Worm (Caenorhabditis elegans) whole organism, L4 larva: ENCODE data around the gene F53A9.7.

Source experiments
- F10B5.3 ChIP-seq: sonication (generic microtip); optimal IDR thresholded peaks from 2 replicates; lab custom pipeline; 2016; ENCODE audit warnings: mild to moderate bottlenecking, missing genetic modification characterization, missing compliant biosample characterization
- F37D6.2 ChIP-seq: sonication (generic microtip); optimal IDR thresholded peaks from 2 replicates; lab custom pipeline; 2016; ENCODE audit warnings: mild to moderate bottlenecking, missing genetic modification characterization, missing compliant biosample characterization
- R02D3.7 ChIP-seq: fragments of 150-350 bp; sonication (generic microtip); optimal IDR thresholded peaks from 3 replicates; lab custom pipeline; 2014; ENCODE audit warnings: missing biosample characterization, missing genetic modification characterization
- T26A8.4 ChIP-seq: fragments of 200-800 bp; sonication (Bioruptor generic); IDR thresholded peaks from 2 replicates; pipeline ENCODE4 v1.3.6; 2022; ENCODE audit warnings: missing genetic modification characterization, missing compliant biosample characterization
- Y105C5A.15 ChIP-seq: fragments of 200-800 bp; sonication (Bioruptor generic); IDR thresholded peaks from 2 replicates; pipeline ENCODE4 v1.3.6; 2022; ENCODE audit warnings: missing genetic modification characterization, missing compliant biosample characterization
- Y48G9A.11 ChIP-seq: fragments of 200-800 bp; sonication (Bioruptor generic); IDR thresholded peaks from 2 replicates; pipeline ENCODE4 v1.3.6; 2022; ENCODE audit warnings: missing genetic modification reagents, missing genetic modification characterization, missing compliant biosample characterization
- Y5F2A.4 ChIP-seq: fragments of 200-800 bp; sonication (Bioruptor generic); optimal IDR thresholded peaks from 2 replicates; lab custom pipeline; 2018; ENCODE audit warnings: mild to moderate bottlenecking, missing genetic modification characterization, missing compliant biosample characterization
- aha-1 ChIP-seq: fragments of 150-350 bp; peaks from one replicate; lab custom pipeline; 2014; ENCODE audit warnings: missing biosample characterization, missing genetic modification characterization
- ama-1 ChIP-seq: fragments of 150-350 bp; optimal IDR thresholded peaks from 2 replicates; lab custom pipeline; 2014; ENCODE audit warnings: inconsistent platforms, mixed read lengths
- ceh-32 ChIP-seq: sonication (generic microtip); optimal IDR thresholded peaks from 2 replicates; lab custom pipeline; 2016; ENCODE audit warnings: mild to moderate bottlenecking, missing genetic modification characterization, missing compliant biosample characterization; ENCODE audit not compliant: poor library complexity
- ceh-44 ChIP-seq: fragments of 200-800 bp; sonication (Bioruptor generic); IDR thresholded peaks from 2 replicates; pipeline ENCODE4 v1.3.6; 2022; ENCODE audit warnings: missing genetic modification reagents, missing genetic modification characterization, missing compliant biosample characterization
- cey-2 ChIP-seq: sonication (generic microtip); optimal IDR thresholded peaks from 3 replicates; lab custom pipeline; 2017; ENCODE audit warnings: missing genetic modification characterization, mild to moderate bottlenecking, missing compliant biosample characterization, antibody characterized with exemption, borderline replicate concordance; ENCODE audit not compliant: insufficient read depth
- daf-16 ChIP-seq, 3 experiments: sonication (generic microtip); optimal IDR thresholded peaks; 2 replicates each; lab custom pipeline; 2016 to 2017; ENCODE audit warnings: missing genetic modification characterization in 3 of 3, missing genetic modification reagents in 3 of 3, mild to moderate bottlenecking in 2 of 3, missing compliant biosample characterization in 2 of 3, missing biosample characterization in 1 of 3, moderate library complexity in 1 of 3
- dmd-6 ChIP-seq: fragments of 200-800 bp; sonication (Bioruptor generic); IDR thresholded peaks from 2 replicates; pipeline ENCODE4 v1.3.6; 2022; ENCODE audit warnings: missing genetic modification reagents, missing genetic modification characterization, missing compliant biosample characterization
- dmd-8 ChIP-seq: fragments of 200-800 bp; sonication (Bioruptor generic); IDR thresholded peaks from 2 replicates; pipeline ENCODE4 v1.3.6; 2022; ENCODE audit warnings: missing genetic modification characterization, missing compliant biosample characterization
- dmd-9 ChIP-seq: fragments of 200-800 bp; sonication (Bioruptor generic); IDR thresholded peaks from 2 replicates; pipeline ENCODE4 v1.3.6; 2022; ENCODE audit warnings: missing genetic modification reagents, missing genetic modification characterization, missing compliant biosample characterization
- dpl-1 ChIP-seq: fragments of 150-350 bp; optimal IDR thresholded peaks from 2 replicates; lab custom pipeline; 2014; ENCODE audit warnings: missing biosample characterization, missing genetic modification reagents, missing genetic modification characterization
- dve-1 ChIP-seq: sonication (generic microtip); optimal IDR thresholded peaks from 2 replicates; lab custom pipeline; 2017; ENCODE audit warnings: antibody characterized with exemption, mild to moderate bottlenecking, missing genetic modification characterization, missing compliant biosample characterization; ENCODE audit not compliant: insufficient read depth
- egl-43 ChIP-seq: fragments of 200-800 bp; sonication (Bioruptor generic); IDR thresholded peaks from 2 replicates; pipeline ENCODE4 v1.3.6; 2022; ENCODE audit warnings: missing genetic modification reagents, missing genetic modification characterization, missing compliant biosample characterization
- fkh-10 ChIP-seq: fragments of 150-350 bp; optimal IDR thresholded peaks from 2 replicates; lab custom pipeline; 2014; ENCODE audit warnings: missing biosample characterization, missing genetic modification reagents, missing genetic modification characterization
- hif-1 ChIP-seq, 2 experiments: sonication (generic microtip); optimal IDR thresholded peaks; 2 replicates each; lab custom pipeline; 2016 to 2017; ENCODE audit warnings: missing compliant biosample characterization in 2 of 2, missing genetic modification characterization in 2 of 2, missing genetic modification reagents in 2 of 2, missing genotype in 2 of 2, mild to moderate bottlenecking in 1 of 2
- hlh-11 ChIP-seq: fragments of 200-800 bp; sonication (Bioruptor generic); optimal IDR thresholded peaks from 2 replicates; lab custom pipeline; 2018; ENCODE audit warnings: mild to moderate bottlenecking, missing genetic modification characterization, missing compliant biosample characterization
- hmg-1.1 ChIP-seq: fragments of 200-800 bp; sonication (Bioruptor generic); IDR thresholded peaks from 2 replicates; pipeline ENCODE4 v1.3.6; 2022; ENCODE audit warnings: missing genetic modification reagents, missing genetic modification characterization, missing compliant biosample characterization
- lim-7 ChIP-seq: fragments of 200-800 bp; sonication (Bioruptor generic); IDR thresholded peaks from 2 replicates; pipeline ENCODE4 v1.3.6; 2022; ENCODE audit warnings: missing genetic modification characterization, missing compliant biosample characterization
- lin-13 ChIP-seq: fragments of 150-350 bp; optimal IDR thresholded peaks from 2 replicates; lab custom pipeline; 2014; ENCODE audit warnings: missing biosample characterization, missing genetic modification reagents, missing genetic modification characterization
- lir-3 ChIP-seq: sonication (generic microtip); optimal IDR thresholded peaks from 2 replicates; lab custom pipeline; 2016; ENCODE audit warnings: mild to moderate bottlenecking, missing genetic modification characterization, missing compliant biosample characterization
- mdl-1 ChIP-seq, 2 experiments: fragments of 150-350 bp in 1 of 2; sonication (generic microtip) in 1 of 2; optimal IDR thresholded peaks; 2 replicates each; lab custom pipeline; 2014 to 2017; ENCODE audit warnings: missing biosample characterization in 2 of 2, missing genetic modification characterization in 2 of 2
- mdt-29 ChIP-seq: fragments of 200-800 bp; sonication (Bioruptor generic); IDR thresholded peaks from 2 replicates; pipeline ENCODE4 v1.3.6; 2022; ENCODE audit warnings: missing genetic modification reagents, missing genetic modification characterization, missing compliant biosample characterization
- mes-2 ChIP-seq: sonication (generic microtip); optimal IDR thresholded peaks from 2 replicates; lab custom pipeline; 2016; ENCODE audit warnings: missing genotype, mild to moderate bottlenecking, missing genetic modification characterization, missing compliant biosample characterization; ENCODE audit not compliant: poor library complexity, severe bottlenecking
- nhr-10 ChIP-seq: fragments of 150-350 bp; optimal IDR thresholded peaks from 2 replicates; lab custom pipeline; 2014; ENCODE audit warnings: missing biosample characterization, missing genetic modification characterization
- nhr-102 ChIP-seq: sonication (generic microtip); optimal IDR thresholded peaks from 2 replicates; lab custom pipeline; 2016; ENCODE audit warnings: mild to moderate bottlenecking, missing genetic modification characterization, moderate library complexity, missing compliant biosample characterization
- nhr-25 ChIP-seq: sonication (generic microtip); optimal IDR thresholded peaks from 2 replicates; lab custom pipeline; 2017; ENCODE audit warnings: missing genetic modification characterization, mild to moderate bottlenecking, missing compliant biosample characterization, antibody characterized with exemption, moderate library complexity, borderline replicate concordance; ENCODE audit not compliant: insufficient read depth
- nhr-28 ChIP-seq: fragments of 150-350 bp; optimal IDR thresholded peaks from 2 replicates; lab custom pipeline; 2014; ENCODE audit warnings: missing biosample characterization, missing genetic modification characterization
- nhr-41 ChIP-seq: fragments of 200-800 bp; sonication (Bioruptor generic); IDR thresholded peaks from 2 replicates; pipeline ENCODE4 v1.3.6; 2022; ENCODE audit warnings: missing genetic modification reagents, missing genetic modification characterization, missing compliant biosample characterization
- nhr-42 ChIP-seq: fragments of 200-800 bp; sonication (Bioruptor generic); IDR thresholded peaks from 2 replicates; pipeline ENCODE4 v1.3.6; 2022; ENCODE audit warnings: missing genetic modification characterization, missing compliant biosample characterization
- nhr-48 ChIP-seq: sonication (generic microtip); optimal IDR thresholded peaks from 2 replicates; lab custom pipeline; 2016; ENCODE audit warnings: mild to moderate bottlenecking, missing genetic modification characterization, missing compliant biosample characterization
- php-3 ChIP-seq: fragments of 200-800 bp; sonication (Bioruptor generic); IDR thresholded peaks from 2 replicates; pipeline ENCODE4 v1.3.6; 2022; ENCODE audit warnings: missing genetic modification reagents, missing genetic modification characterization, missing compliant biosample characterization
- pqm-1 ChIP-seq: sonication (generic microtip); optimal IDR thresholded peaks from 2 replicates; lab custom pipeline; 2017; ENCODE audit warnings: missing biosample characterization, missing genetic modification characterization
- snpc-1.2 ChIP-seq: fragments of 200-800 bp; sonication (Bioruptor generic); IDR thresholded peaks from 2 replicates; pipeline ENCODE4 v1.3.6; 2022; ENCODE audit warnings: missing genetic modification reagents, missing genetic modification characterization, missing compliant biosample characterization
- spr-1 ChIP-seq: sonication (generic microtip); optimal IDR thresholded peaks from 2 replicates; lab custom pipeline; 2016; ENCODE audit warnings: mild to moderate bottlenecking, missing genetic modification characterization, missing compliant biosample characterization
- spr-3 ChIP-seq: fragments of 200-800 bp; sonication (Bioruptor generic); optimal IDR thresholded peaks from 2 replicates; lab custom pipeline; 2018; ENCODE audit warnings: mild to moderate bottlenecking, missing genetic modification characterization, missing compliant biosample characterization
- tra-1 ChIP-seq: fragments of 200-800 bp; sonication (Bioruptor generic); IDR thresholded peaks from 2 replicates; pipeline ENCODE4 v1.3.6; 2022; ENCODE audit warnings: missing genetic modification reagents, missing genetic modification characterization, missing compliant biosample characterization
- unc-62 ChIP-seq, 3 experiments: fragments of 150-350 bp in 1 of 3; sonication (generic microtip); optimal IDR thresholded peaks in 2 of 3; peaks in 1 of 3; 1 replicate in 1 of 3; 2 replicates in 2 of 3; lab custom pipeline; 2014 to 2017; ENCODE audit warnings: missing biosample characterization in 3 of 3, missing genetic modification characterization in 3 of 3, missing genetic modification reagents in 3 of 3, missing genotype in 1 of 3
- zag-1 ChIP-seq: fragments of 150-350 bp; optimal IDR thresholded peaks from 2 replicates; lab custom pipeline; 2014; ENCODE audit warnings: missing biosample characterization, missing genetic modification characterization
- zfp-2 ChIP-seq: sonication (generic microtip); optimal IDR thresholded peaks from 2 replicates; lab custom pipeline; 2016; ENCODE audit warnings: mild to moderate bottlenecking, missing genetic modification characterization, missing compliant biosample characterization
- ztf-11 ChIP-seq: fragments of 150-350 bp; optimal IDR thresholded peaks from 2 replicates; lab custom pipeline; 2014; ENCODE audit warnings: missing biosample characterization, missing genetic modification characterization

Gene F53A9.7

DNA sequence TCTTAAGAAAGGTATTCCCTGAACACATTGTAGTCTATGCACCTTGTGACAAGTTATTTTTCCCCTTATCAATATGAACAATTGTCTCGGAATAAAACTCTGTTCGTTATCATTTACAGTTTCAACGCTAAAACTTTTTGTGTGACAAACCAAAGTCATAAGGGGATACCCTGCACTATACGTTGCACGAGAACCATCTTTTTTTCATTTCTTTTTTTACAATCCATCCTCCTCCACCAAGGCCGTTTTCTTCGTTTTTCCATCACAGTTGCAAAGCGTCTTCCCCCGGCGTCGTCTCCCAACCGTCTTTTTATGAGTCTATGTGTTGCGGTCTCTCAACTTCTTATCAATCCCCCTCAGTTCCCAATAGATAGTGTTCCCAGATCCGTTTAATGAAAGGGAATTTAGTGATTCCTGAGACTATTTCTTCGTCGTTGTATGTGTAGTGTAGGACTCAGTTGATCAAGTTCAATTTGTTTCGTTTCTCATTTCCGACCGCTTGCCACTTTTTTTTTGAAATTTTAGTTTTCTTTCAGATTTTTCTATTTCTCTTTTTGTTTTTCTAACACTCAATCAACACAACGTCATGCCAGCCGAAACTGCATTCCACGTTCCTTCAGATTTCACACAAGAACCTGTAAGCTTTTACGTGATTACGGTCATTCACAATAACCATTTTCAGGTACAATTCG, 40.5 kb downstream of the F53A9.7 start (continued):
- TF ChIP-seq zag-1 (tag; lab: Kevin White, UChicago) (no peak), lir-3 (tag; lab: Kevin White, UChicago) (no peak), nhr-42 (GFP tag; lab: Robert Waterston, UW) (0 out of 2 replicates have a peak, but pooled peaks have one; percentile 44), hif-1 (tag; optimal IDR thresholded peaks at IDR 0.05; lab: Kevin White, UChicago) (no peak), hmg-1.1 (no peak), aha-1 (tag; lab: Kevin White, UChicago) (peak; percentile 90), lin-13 (GFP tag; lab: Kevin White, UChicago) (no peak), nhr-10 (tag; lab: Kevin White, UChicago) (no peak), F10B5.3 (tag; lab: Kevin White, UChicago) (no peak), pqm-1 (peak; percentile 63), Y105C5A.15 (no peak), fkh-10 (GFP tag; lab: Kevin White, UChicago) (no peak), mdl-1 (tag; optimal IDR thresholded peaks at IDR 0.05; lab: Kevin White, UChicago) (peak; percentile 63 to 88), nhr-41 (GFP tag; lab: Robert Waterston, UW) (no peak), dve-1 (tag; lab: Kevin White, UChicago) (peak; percentile 64), F37D6.2 (tag; lab: Kevin White, UChicago) (no peak), daf-16 (GFP tag; optimal IDR thresholded peaks at IDR 0.05; lab: Kevin White, UChicago) (peak in 1 of 2 experiments; percentile 3), daf-16 (tag; optimal IDR thresholded peaks at IDR 0.05; lab: Kevin White, UChicago) (peak; percentile 69), hlh-11 (tag; lab: Kevin White, UChicago) (peak; percentile 81), nhr-25 (tag; lab: Kevin White, UChicago) (peak; percentile 25), nhr-28 (peak; percentile 81), spr-3 (no peak), R02D3.7 (tag; lab: Kevin White, UChicago) (no peak), dmd-8 (GFP tag; lab: Robert Waterston, UW) (no peak), nhr-48 (tag; lab: Kevin White, UChicago) (peak; percentile 86), dmd-9 (GFP tag; lab: Robert Waterston, UW) (no peak), ceh-44 (GFP tag; lab: Robert Waterston, UW) (no peak), unc-62 (GFP tag; optimal IDR thresholded peaks at IDR 0.05 in 1 of 2; lab: Kevin White, UChicago) (no peak), unc-62 (tag; optimal IDR thresholded peaks at IDR 0.05; lab: Kevin White, UChicago) (no peak), ceh-32 (tag; lab: Kevin White, UChicago) (no peak), ama-1 (lab: Kevin White, UChicago) (no peak), T26A8.4 (no peak), tra-1 (GFP tag; lab: Robert Waterston, UW) (peak; percentile 81), zfp-2 (tag; lab: Kevin White, UChicago) (no peak)

DNA sequence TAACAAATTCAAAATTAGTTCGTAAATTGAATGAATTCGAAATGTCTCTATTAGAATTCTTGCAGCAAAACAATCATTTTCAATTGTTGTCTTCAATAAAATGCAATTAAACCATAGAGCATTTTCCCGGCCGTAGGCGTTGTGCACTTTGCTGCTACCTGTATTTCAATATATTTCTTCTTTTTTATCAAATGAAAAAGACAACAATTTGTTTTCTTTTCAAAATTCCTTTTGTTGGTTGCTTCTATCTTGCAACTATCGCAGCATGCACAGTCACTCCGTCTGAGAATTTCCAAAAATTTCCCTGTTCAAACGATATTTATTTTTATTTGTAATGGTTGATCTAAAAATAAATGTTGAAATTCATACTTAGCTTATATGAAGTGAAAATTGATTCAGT, 41.6 kb downstream of the F53A9.7 start:
- TF ChIP-seq unc-62 (GFP tag; optimal IDR thresholded peaks at IDR 0.05 in 1 of 2; lab: Kevin White, UChicago) (peak in 1 of 2 experiments; percentile 93), unc-62 (tag; optimal IDR thresholded peaks at IDR 0.05; lab: Kevin White, UChicago) (no peak), spr-1 (tag; lab: Kevin White, UChicago) (no peak)

DNA sequence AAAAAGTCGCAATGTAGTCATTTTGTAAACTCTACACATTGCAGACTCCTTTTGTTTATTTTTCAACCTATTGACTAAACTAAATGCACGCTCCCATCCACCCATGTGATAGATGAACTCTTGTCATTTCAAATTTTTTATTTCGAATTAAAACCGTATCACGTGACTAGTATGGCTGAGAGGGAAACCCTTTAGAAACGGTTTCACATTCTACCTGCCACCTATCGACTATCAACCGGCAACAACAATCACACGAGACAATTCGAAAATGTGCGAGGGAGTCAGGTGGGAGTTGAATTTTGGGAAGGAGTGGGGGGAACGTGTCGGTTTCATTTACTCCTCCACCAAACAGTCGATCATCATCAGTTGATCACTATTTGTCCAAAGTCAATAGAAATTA, 42.2 kb downstream of the F53A9.7 start:
- TF ChIP-seq egl-43 (GFP tag; lab: Robert Waterston, UW) = no peak
- TF ChIP-seq mdt-29 = peak; percentile 44; the same call in 1 of the 2 replicates
- TF ChIP-seq ztf-11 = no peak
- peak; percentile 91 for TF ChIP-seq dmd-6 (GFP tag; lab: Robert Waterston, UW)
- TF ChIP-seq R02D3.7 (tag; lab: Kevin White, UChicago) = no peak
- TF ChIP-seq lim-7 = no peak
- TF ChIP-seq snpc-1.2 (GFP tag; lab: Robert Waterston, UW) = no peak
- no peak for TF ChIP-seq spr-1 (tag; lab: Kevin White, UChicago)
- TF ChIP-seq php-3 (GFP tag; lab: Robert Waterston, UW) = peak; percentile 59
- peak; percentile 81 for TF ChIP-seq hlh-11 (tag; lab: Kevin White, UChicago)
- peak; percentile 10 for TF ChIP-seq dpl-1 (GFP tag; lab: Kevin White, UChicago)
- TF ChIP-seq Y5F2A.4 = no peak
- no peak for TF ChIP-seq Y48G9A.11 (GFP tag; lab: Robert Waterston, UW)
- no peak for TF ChIP-seq cey-2 (tag; lab: Kevin White, UChicago)
- TF ChIP-seq mes-2 (tag; lab: Kevin White, UChicago) = peak; percentile 12
- TF ChIP-seq nhr-102 = peak; percentile 53
